Fruit fly (Drosophila melanogaster): Measurements from ENCODE around the gene Sgs7.

The Sgs7 gene

dm6 chr3L:11555662-11556460 lies 46.2 kb downstream of the Sgs7 start (continued):
- TF ChIP-seq cg (GFP tag; optimal IDR thresholded peaks at IDR 0.05), result no peak
- TF ChIP-seq CG15514 (GFP tag; optimal IDR thresholded peaks at IDR 0.05), result peak; percentile 9
- peak; percentile 41 for TF ChIP-seq tin (GFP tag; optimal IDR thresholded peaks at IDR 0.05)
- TF ChIP-seq CG14667 (GFP tag; IDR thresholded peaks at IDR 0.05), result peak; percentile 55; the same call in 1 of the 2 replicates
- peak in 1 of 2 experiments; percentile 34 for TF ChIP-seq Hr78 (GFP tag; optimal IDR thresholded peaks at IDR 0.05)
- peak; percentile 90 for TF ChIP-seq dmrt99B (tag; optimal IDR thresholded peaks at IDR 0.05)
- peak; percentile 38 for TF ChIP-seq pnt (GFP tag; optimal IDR thresholded peaks at IDR 0.05)
- no peak for TF ChIP-seq CG6791 (GFP tag; IDR thresholded peaks at IDR 0.05; ENCODE audit: partially characterized antibody)
- no peak for TF ChIP-seq zen2 (GFP tag; IDR thresholded peaks at IDR 0.05; ENCODE audit: partially characterized antibody)
- peak in 1 of 2 experiments; percentile 89 for TF ChIP-seq bsh (GFP tag; optimal IDR thresholded peaks at IDR 0.05)
- peak; percentile 10 for TF ChIP-seq CG11723 (GFP tag; optimal IDR thresholded peaks at IDR 0.05)
- peak; percentile 46; the same call in 1 of the 2 replicates for TF ChIP-seq CG32772 (GFP tag; IDR thresholded peaks at IDR 0.05)
- TF ChIP-seq hbn (GFP tag; IDR thresholded peaks at IDR 0.05; ENCODE audit: partially characterized antibody), result peak; percentile 25; the same call in 1 of the 2 replicates
- TF ChIP-seq ham (GFP tag; IDR thresholded peaks at IDR 0.05), result no peak
- no peak for TF ChIP-seq D19B (GFP tag; optimal IDR thresholded peaks at IDR 0.05)
- no peak for TF ChIP-seq cad (GFP tag; optimal IDR thresholded peaks at IDR 0.05)
- TF ChIP-seq MBD-R2 (GFP tag; IDR thresholded peaks at IDR 0.05), result no peak
- TF ChIP-seq unc-4 (GFP tag; IDR thresholded peaks at IDR 0.05; ENCODE audit: partially characterized antibody), result no peak
- TF ChIP-seq dmrt11E (tag; optimal IDR thresholded peaks at IDR 0.05), result peak; percentile 82
- peak in 1 of 2 experiments; percentile 0 for TF ChIP-seq crp (GFP tag; optimal IDR thresholded peaks at IDR 0.05)
- TF ChIP-seq gem (tag; optimal IDR thresholded peaks at IDR 0.05), result peak; percentile 91
- peak; percentile 59 for TF ChIP-seq CG18764 (GFP tag; optimal IDR thresholded peaks at IDR 0.05)
- TF ChIP-seq CG10321 (GFP tag; IDR thresholded peaks at IDR 0.05), result no peak
- TF ChIP-seq shn (GFP tag; optimal IDR thresholded peaks at IDR 0.05), result peak; percentile 10
- TF ChIP-seq Pdp1 (GFP tag; optimal IDR thresholded peaks at IDR 0.05), result peak in 1 of 2 experiments; percentile 59
- no peak for TF ChIP-seq Poxn (GFP tag; IDR thresholded peaks at IDR 0.05)
- TF ChIP-seq CG6254 (GFP tag; optimal IDR thresholded peaks at IDR 0.05), result no peak
- TF ChIP-seq repo (GFP tag; optimal IDR thresholded peaks at IDR 0.05), result no peak
- peak; percentile 71 for TF ChIP-seq CG4424 (GFP tag; optimal IDR thresholded peaks at IDR 0.05)
- TF ChIP-seq Bdp1 (GFP tag; optimal IDR thresholded peaks at IDR 0.05), result no peak
- peak; percentile 45 for TF ChIP-seq CG17328 (GFP tag; IDR thresholded peaks at IDR 0.05)
- peak; percentile 53 for TF ChIP-seq gcm (GFP tag; optimal IDR thresholded peaks at IDR 0.05)
- peak; percentile 78 for TF ChIP-seq vvl (GFP tag; IDR thresholded peaks at IDR 0.05)
- peak; percentile 54 for TF ChIP-seq twi (tag; optimal IDR thresholded peaks at IDR 0.05)
- peak; percentile 79 for TF ChIP-seq CG10267 (tag; optimal IDR thresholded peaks at IDR 0.05)
- peak; percentile 38; the same call in 1 of the 2 replicates for TF ChIP-seq HLH3B (GFP tag; IDR thresholded peaks at IDR 0.05)
- TF ChIP-seq Atf3 (GFP tag; optimal IDR thresholded peaks at IDR 0.05), result peak; percentile 49
- TF ChIP-seq Blimp-1 (GFP tag; optimal IDR thresholded peaks at IDR 0.05), result peak; percentile 89
- TF ChIP-seq E2f1 (GFP tag; IDR thresholded peaks at IDR 0.05), result no peak; the same call in 1 of the 2 replicates
- peak; percentile 61 for TF ChIP-seq CG2875 (GFP tag; optimal IDR thresholded peaks at IDR 0.05)
- no peak for TF ChIP-seq CG7745 (tag; optimal IDR thresholded peaks at IDR 0.05)
- TF ChIP-seq fd102C (GFP tag; optimal IDR thresholded peaks at IDR 0.05), result no peak
- TF ChIP-seq luna (GFP tag; optimal IDR thresholded peaks at IDR 0.05), result no peak
- no peak for TF ChIP-seq hkb (optimal IDR thresholded peaks at IDR 0.05)
- 0 out of 2 replicates have a peak, but pooled peaks have one; percentile 28 for TF ChIP-seq hkb (GFP tag; IDR thresholded peaks at IDR 0.05)
- peak; percentile 68 for TF ChIP-seq CG1233 (GFP tag; optimal IDR thresholded peaks at IDR 0.05)
- peak; percentile 89 for TF ChIP-seq CG18262 (tag; optimal IDR thresholded peaks at IDR 0.05)
